Fruit fly (Drosophila melanogaster) whole organism: ENCODE results near the gene CHOp24.

Source experiments
- CG8478 ChIP-seq: fragments of >200 bp; optimal IDR thresholded peaks from 2 replicates; lab custom pipeline; 2018; ENCODE audit warnings: inconsistent platforms
- EcR ChIP-seq, 2 experiments: fragments of >200 bp; optimal IDR thresholded peaks; 2 replicates each; lab custom pipeline; 2017; ENCODE audit warnings: missing biosample characterization in 2 of 2, missing genetic modification characterization in 2 of 2, missing genetic modification reagents in 2 of 2
- pan ChIP-seq: fragments of >200 bp; optimal IDR thresholded peaks from 2 replicates; lab custom pipeline; 2017
- psq ChIP-seq: fragments of >200 bp; optimal IDR thresholded peaks from 2 replicates; lab custom pipeline; 2017
- usp ChIP-seq: fragments of >200 bp; optimal IDR thresholded peaks from 2 replicates; lab custom pipeline; 2017; ENCODE audit warnings: missing biosample characterization, missing genetic modification characterization, mixed read lengths

DNA sequence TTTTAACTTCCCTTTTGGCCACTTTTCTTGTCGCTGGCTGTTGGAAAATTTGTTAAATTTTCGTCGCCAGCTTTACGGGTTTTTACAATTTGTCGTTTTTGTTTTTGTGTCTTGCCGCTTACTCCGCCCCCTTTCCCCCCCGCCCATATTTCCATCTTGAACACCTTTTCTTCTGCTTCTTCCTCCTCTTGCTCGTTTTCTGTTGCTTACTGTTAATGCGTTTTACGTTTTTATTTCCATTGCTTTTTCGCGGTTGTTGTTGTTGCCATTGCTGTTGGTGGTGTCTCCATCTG, 50.0 kb downstream of the CHOp24 start:
- TF ChIP-seq CG8478 (no peak), usp (no peak), psq (lab: Kevin White, UChicago) (no peak), pan (lab: Kevin White, UChicago) (no peak), EcR (GFP tag; optimal IDR thresholded peaks at IDR 0.05; lab: Kevin White, UChicago) (no peak)
